Fruit fly (Drosophila melanogaster): Measurements from ENCODE around the gene frtz.

DNA sequence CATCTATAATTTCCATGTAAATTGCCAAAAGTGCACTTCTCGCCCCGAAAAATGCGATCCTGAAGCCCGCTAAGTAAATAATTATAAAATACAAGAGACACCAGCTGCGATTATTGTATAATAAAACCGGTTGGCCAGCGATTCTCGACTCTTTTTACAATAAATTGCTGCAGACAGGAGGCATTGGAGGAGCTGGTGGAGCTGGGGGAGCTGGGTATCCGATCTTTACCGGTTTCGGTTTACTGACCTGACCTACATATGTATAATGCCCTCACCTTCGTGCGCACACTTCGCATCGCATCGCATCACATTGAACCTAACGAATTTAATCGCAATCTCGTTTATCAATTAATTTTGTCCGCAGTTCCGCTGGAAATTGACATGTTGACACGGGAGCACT is 32.8 kb upstream of the frtz start:
- TF ChIP-seq CG15336 (GFP tag; IDR thresholded peaks at IDR 0.05), result no peak
- no peak for TF ChIP-seq net (GFP tag; optimal IDR thresholded peaks at IDR 0.05)
- TF ChIP-seq CG6276 (GFP tag; optimal IDR thresholded peaks at IDR 0.05), result no peak
- TF ChIP-seq CG1621 (tag; optimal IDR thresholded peaks at IDR 0.05), result no peak
- TF ChIP-seq CG8119 (GFP tag; IDR thresholded peaks at IDR 0.05), result no peak
- TF ChIP-seq achi (GFP tag; optimal IDR thresholded peaks at IDR 0.05), result no peak
- no peak for TF ChIP-seq Gug (GFP tag; IDR thresholded peaks at IDR 0.05)
- no peak for TF ChIP-seq CG32006 (GFP tag; optimal IDR thresholded peaks at IDR 0.05)
- TF ChIP-seq CG6792 (GFP tag; optimal IDR thresholded peaks at IDR 0.05), result no peak
- no peak for TF ChIP-seq Lpt (GFP tag; optimal IDR thresholded peaks at IDR 0.05)
- no peak for TF ChIP-seq acj6 (GFP tag; optimal IDR thresholded peaks at IDR 0.05)
- TF ChIP-seq OdsH (GFP tag; optimal IDR thresholded peaks at IDR 0.05), result no peak
- no peak for TF ChIP-seq ss (GFP tag; optimal IDR thresholded peaks at IDR 0.05)

Data from whole organism, prepupa.